Fruit fly (Drosophila melanogaster): ENCODE data around the gene Eaat1.

Gene Eaat1

DNA sequence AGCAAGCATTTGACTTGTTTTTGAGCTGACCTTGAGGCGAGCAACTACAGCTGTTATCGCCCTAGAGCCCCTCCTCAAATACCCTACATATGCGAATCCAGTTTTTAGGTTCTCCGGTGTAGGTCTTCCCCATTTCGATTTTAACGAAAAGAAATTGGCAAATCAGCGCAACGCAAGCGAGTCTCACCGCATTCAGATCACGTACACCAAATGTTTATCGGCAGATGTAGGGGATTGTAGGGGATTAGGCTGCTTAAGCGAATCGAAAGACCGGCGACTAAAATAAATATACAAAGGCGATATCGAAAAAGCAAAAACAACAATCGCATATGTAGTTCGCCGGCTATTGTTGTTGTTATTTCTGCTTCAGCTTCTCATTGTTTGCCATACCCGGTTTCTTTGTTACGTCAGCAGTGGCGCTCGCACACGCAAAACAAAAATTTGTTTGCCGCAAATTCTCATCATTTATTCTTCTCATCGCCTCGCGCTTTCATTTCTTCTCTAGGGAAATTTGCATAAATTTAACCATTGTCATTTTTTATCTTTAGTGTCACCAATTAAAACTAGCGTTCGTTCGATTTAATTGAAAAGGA is 54.7 kb downstream of the Eaat1 start (continued):
- TF ChIP-seq CG31388 (GFP tag; optimal IDR thresholded peaks at IDR 0.05) (no peak), Dfd (GFP tag; optimal IDR thresholded peaks at IDR 0.05) (no peak), CG12071 (GFP tag; optimal IDR thresholded peaks at IDR 0.05) (peak; percentile 75), klu (GFP tag; IDR thresholded peaks at IDR 0.05) (peak; percentile 44; the same call in 1 of the 2 replicates), CG16813 (GFP tag; IDR thresholded peaks at IDR 0.05; ENCODE audit: partially characterized antibody) (no peak), Dll (GFP tag; IDR thresholded peaks at IDR 0.05; ENCODE audit: partially characterized antibody) (no peak), tup (GFP tag; optimal IDR thresholded peaks at IDR 0.05) (peak; percentile 34), CG12659 (GFP tag; optimal IDR thresholded peaks at IDR 0.05) (peak; percentile 60), CoRest (tag; optimal IDR thresholded peaks at IDR 0.05) (peak; percentile 62), pan (optimal IDR thresholded peaks at IDR 0.05) (no peak), pan (GFP tag; optimal IDR thresholded peaks at IDR 0.05 in 1 of 2, IDR thresholded peaks at IDR 0.05 in 1 of 2) (peak in 1 of 2 experiments; percentile 81), E2f1 (GFP tag; IDR thresholded peaks at IDR 0.05) (peak; percentile 69), CG11093 (GFP tag; IDR thresholded peaks at IDR 0.05) (no peak), nmo (GFP tag; optimal IDR thresholded peaks at IDR 0.05) (peak; percentile 49), CG16815 (GFP tag; optimal IDR thresholded peaks at IDR 0.05) (peak; percentile 65), CG4707 (GFP tag; optimal IDR thresholded peaks at IDR 0.05) (no peak), BtbVII (GFP tag; optimal IDR thresholded peaks at IDR 0.05) (peak; percentile 55), CG7839 (tag; optimal IDR thresholded peaks at IDR 0.05) (peak; percentile 81), tap (tag; optimal IDR thresholded peaks at IDR 0.05) (no peak), CG43689 (GFP tag; IDR thresholded peaks at IDR 0.05) (no peak), CkIIα-i1 (GFP tag; IDR thresholded peaks at IDR 0.05) (0 out of 2 replicates have a peak, but pooled peaks have one; percentile 14), CG13287 (GFP tag; IDR thresholded peaks at IDR 0.05; ENCODE audit: partially characterized antibody) (no peak), HHEX (GFP tag; optimal IDR thresholded peaks at IDR 0.05) (peak; percentile 60), zen (tag; optimal IDR thresholded peaks at IDR 0.05) (peak; percentile 21), Xbp1 (GFP tag; optimal IDR thresholded peaks at IDR 0.05) (peak; percentile 72), seq (GFP tag; IDR thresholded peaks at IDR 0.05) (peak; percentile 47; the same call in 1 of the 2 replicates), Doc2 (GFP tag; IDR thresholded peaks at IDR 0.05) (no peak), BEAF-32 (GFP tag; optimal IDR thresholded peaks at IDR 0.05) (no peak), ac (GFP tag; optimal IDR thresholded peaks at IDR 0.05) (no peak), Atf6 (GFP tag; IDR thresholded peaks at IDR 0.05) (peak; percentile 84), H15 (GFP tag; IDR thresholded peaks at IDR 0.05) (peak; percentile 49; the same call in 1 of the 3 replicates), CG17829 (tag; optimal IDR thresholded peaks at IDR 0.05) (peak; percentile 6), amos (GFP tag; IDR thresholded peaks at IDR 0.05; ENCODE audit: partially characterized antibody) (no peak), CG14860 (GFP tag; IDR thresholded peaks at IDR 0.05; ENCODE audit: partially characterized antibody) (no peak), oc (tag; optimal IDR thresholded peaks at IDR 0.05) (peak; percentile 23), kni (GFP tag; optimal IDR thresholded peaks at IDR 0.05) (no peak), gem (tag; optimal IDR thresholded peaks at IDR 0.05) (peak; percentile 78), CG33557 (GFP tag; optimal IDR thresholded peaks at IDR 0.05) (no peak), nerfin-1 (tag; optimal IDR thresholded peaks at IDR 0.05) (no peak), Spps (tag; optimal IDR thresholded peaks at IDR 0.05) (no peak), CG11695 (GFP tag; IDR thresholded peaks at IDR 0.05) (peak; percentile 61; the same call in 2 of the 3 replicates), D (optimal IDR thresholded peaks at IDR 0.05) (no peak), D (GFP tag; optimal IDR thresholded peaks at IDR 0.05) (no peak), Six4 (GFP tag; optimal IDR thresholded peaks at IDR 0.05) (peak; percentile 18), exex (tag; optimal IDR thresholded peaks at IDR 0.05) (no peak), croc (GFP tag; conservative IDR thresholded peaks at IDR 0.05) (no peak), CG2712 (tag; optimal IDR thresholded peaks at IDR 0.05) (peak; percentile 45), CG3163 (GFP tag; optimal IDR thresholded peaks at IDR 0.05) (peak; percentile 18), gcm (GFP tag; optimal IDR thresholded peaks at IDR 0.05) (no peak)

Data from whole organism, embryonic.